Fruit fly (Drosophila melanogaster) whole organism, embryonic: ENCODE measurements around the gene Ythdc1.

Experiments
- Ada2b ChIP-seq: fragments of 200-800 bp; sonication (Bioruptor generic); IDR thresholded peaks from 2 replicates; pipeline ENCODE4 v1.3.6; 2022; ENCODE audit warnings: missing biosample characterization, missing genetic modification characterization
- Asciz ChIP-seq: fragments of 200-800 bp; sonication (Bioruptor generic); optimal IDR thresholded peaks from 2 replicates; lab custom pipeline; 2017; ENCODE audit warnings: missing biosample characterization, mild to moderate bottlenecking, missing genetic modification characterization, missing genetic modification reagents
- Atf-2 ChIP-seq: fragments of 200-800 bp; sonication (Bioruptor generic); optimal IDR thresholded peaks from 2 replicates; lab custom pipeline; 2016; ENCODE audit warnings: missing biosample characterization, missing genetic modification characterization
- CG11085 ChIP-seq: fragments of 200-800 bp; sonication (Bioruptor generic); IDR thresholded peaks from 2 replicates; pipeline ENCODE4 v1.3.6; 2022; ENCODE audit warnings: missing biosample characterization, missing genetic modification characterization
- CG11723 ChIP-seq: fragments of 200-800 bp; sonication (Bioruptor generic); optimal IDR thresholded peaks from 2 replicates; lab custom pipeline; 2017; ENCODE audit warnings: missing biosample characterization, mild to moderate bottlenecking, missing genetic modification characterization
- CG12299 ChIP-seq: fragments of 200-800 bp; sonication (Bioruptor generic); optimal IDR thresholded peaks from 2 replicates; lab custom pipeline; 2018; ENCODE audit warnings: missing biosample characterization, mild to moderate bottlenecking, missing genetic modification characterization
- CG12769 ChIP-seq: fragments of 200-800 bp; sonication (Bioruptor generic); optimal IDR thresholded peaks from 2 replicates; lab custom pipeline; 2019; ENCODE audit warnings: missing biosample characterization, mild to moderate bottlenecking, missing genetic modification characterization, moderate library complexity
- CG14965 ChIP-seq: fragments of 200-800 bp; sonication (Bioruptor generic); optimal IDR thresholded peaks from 2 replicates; lab custom pipeline; 2016; ENCODE audit warnings: missing biosample characterization, missing genetic modification characterization, borderline replicate concordance
- CG15011 ChIP-seq: fragments of 200-800 bp; sonication (Bioruptor generic); optimal IDR thresholded peaks from 3 replicates; lab custom pipeline; 2018; ENCODE audit warnings: missing biosample characterization, mild to moderate bottlenecking, missing genetic modification characterization
- CG17328 ChIP-seq: fragments of 200-800 bp; sonication (Bioruptor generic); IDR thresholded peaks from 2 replicates; pipeline ENCODE4 v1.3.6; 2022; ENCODE audit warnings: missing biosample characterization, missing genetic modification characterization
- CG17568 ChIP-seq: fragments of 200-800 bp; sonication (Bioruptor generic); optimal IDR thresholded peaks from 2 replicates; lab custom pipeline; 2018; ENCODE audit warnings: missing biosample characterization, mild to moderate bottlenecking, missing genetic modification characterization, moderate library complexity
- CG18619 ChIP-seq: fragments of 200-800 bp; sonication (Bioruptor generic); optimal IDR thresholded peaks from 3 replicates; lab custom pipeline; 2017; ENCODE audit warnings: missing biosample characterization, mild to moderate bottlenecking, missing genetic modification characterization
- CG2120 ChIP-seq: fragments of 200-800 bp; sonication (Bioruptor generic); optimal IDR thresholded peaks from 3 replicates; lab custom pipeline; 2016; ENCODE audit warnings: missing biosample characterization, missing genetic modification characterization
- CG2202 ChIP-seq: fragments of 200-800 bp; sonication (Bioruptor generic); optimal IDR thresholded peaks from 2 replicates; lab custom pipeline; 2018; ENCODE audit warnings: missing biosample characterization, mild to moderate bottlenecking, missing genetic modification characterization
- CG3065 ChIP-seq: fragments of 200-800 bp; sonication (Bioruptor generic); optimal IDR thresholded peaks from 2 replicates; lab custom pipeline; 2016; ENCODE audit warnings: missing biosample characterization, missing genetic modification characterization
- CG3726 ChIP-seq: fragments of 200-800 bp; sonication (Bioruptor generic); IDR thresholded peaks from 3 replicates; pipeline ENCODE4, ENCODE4 v1.3.6; 2022; ENCODE audit warnings: missing biosample characterization, missing genetic modification characterization
- CG5245 ChIP-seq: fragments of 200-800 bp; sonication (Bioruptor generic); optimal IDR thresholded peaks from 3 replicates; lab custom pipeline; 2016; ENCODE audit warnings: missing biosample characterization, missing genetic modification characterization
- CG7963 ChIP-seq: fragments of 200-800 bp; sonication (Bioruptor generic); IDR thresholded peaks from 3 replicates; pipeline ENCODE4 v1.3.6; 2022; ENCODE audit warnings: missing biosample characterization, missing genetic modification characterization; ENCODE audit not compliant: partially characterized antibody
- CG7987 ChIP-seq: fragments of 200-800 bp; sonication (Bioruptor generic); optimal IDR thresholded peaks from 2 replicates; lab custom pipeline; 2018; ENCODE audit warnings: missing biosample characterization, mild to moderate bottlenecking, missing genetic modification characterization, moderate library complexity
- CG8478 ChIP-seq: fragments of >200 bp; optimal IDR thresholded peaks from 2 replicates; lab custom pipeline; 2018
- Chrac-16 ChIP-seq: fragments of 200-800 bp; sonication (Bioruptor generic); optimal IDR thresholded peaks from 3 replicates; lab custom pipeline; 2016; ENCODE audit warnings: missing biosample characterization, missing genetic modification characterization
- CkIIα-i1 ChIP-seq: fragments of 200-800 bp; sonication (Bioruptor generic); IDR thresholded peaks from 2 replicates; pipeline ENCODE4 v1.3.6; 2022; ENCODE audit warnings: missing biosample characterization, missing genetic modification characterization
- Dip3 ChIP-seq: fragments of 200-800 bp; sonication (Bioruptor generic); optimal IDR thresholded peaks from 3 replicates; lab custom pipeline; 2016; ENCODE audit warnings: missing biosample characterization, missing genetic modification characterization
- Doc2 ChIP-seq: fragments of 200-800 bp; sonication (Bioruptor generic); IDR thresholded peaks from 2 replicates; pipeline ENCODE4 v1.3.6; 2022; ENCODE audit warnings: missing biosample characterization, missing genetic modification characterization
- Drgx ChIP-seq: fragments of 200-800 bp; sonication (Bioruptor generic); IDR thresholded peaks from 2 replicates; pipeline ENCODE4 v1.3.6; 2022; ENCODE audit warnings: missing biosample characterization, missing genetic modification characterization
- Hand ChIP-seq: fragments of 200-800 bp; sonication (Bioruptor generic); optimal IDR thresholded peaks from 2 replicates; lab custom pipeline; 2017; ENCODE audit warnings: mild to moderate bottlenecking, missing biosample characterization, missing genetic modification reagents, missing genetic modification characterization
- HmgD ChIP-seq: fragments of 200-800 bp; sonication (Bioruptor generic); optimal IDR thresholded peaks from 3 replicates; lab custom pipeline; 2016; ENCODE audit warnings: missing biosample characterization, missing genetic modification characterization
- Hsf ChIP-seq: fragments of 200-800 bp; sonication (Bioruptor generic); optimal IDR thresholded peaks from 3 replicates; lab custom pipeline; 2016; ENCODE audit warnings: missing biosample characterization, missing genetic modification characterization
- MESR4 ChIP-seq: fragments of 200-800 bp; sonication (Bioruptor generic); optimal IDR thresholded peaks from 2 replicates; lab custom pipeline; 2018; ENCODE audit warnings: missing biosample characterization, mild to moderate bottlenecking, missing genetic modification characterization, moderate library complexity
- Optix ChIP-seq: fragments of 200-800 bp; sonication (Bioruptor generic); IDR thresholded peaks from 3 replicates; pipeline ENCODE4 v1.3.6; 2022; ENCODE audit warnings: missing biosample characterization, missing genetic modification characterization
- Spps ChIP-seq: fragments of 200-800 bp; sonication (Bioruptor generic); optimal IDR thresholded peaks from 2 replicates; lab custom pipeline; 2018; ENCODE audit warnings: missing biosample characterization, mild to moderate bottlenecking, missing genetic modification characterization
- Sry-β ChIP-seq: fragments of 200-800 bp; sonication (Bioruptor generic); optimal IDR thresholded peaks from 2 replicates; lab custom pipeline; 2018; ENCODE audit warnings: missing biosample characterization, mild to moderate bottlenecking, missing genetic modification characterization, moderate library complexity
- Vsx1 ChIP-seq: fragments of 200-800 bp; sonication (Bioruptor generic); optimal IDR thresholded peaks from 2 replicates; lab custom pipeline; 2017; ENCODE audit warnings: missing biosample characterization, mild to moderate bottlenecking, missing genetic modification characterization, missing genetic modification reagents
- aop ChIP-seq: fragments of 200-800 bp; sonication (Bioruptor generic); IDR thresholded peaks from 2 replicates; pipeline ENCODE4 v1.3.6; 2022; ENCODE audit warnings: missing biosample characterization, missing genetic modification characterization
- ara ChIP-seq: fragments of 200-800 bp; sonication (Bioruptor generic); IDR thresholded peaks from 2 replicates; pipeline ENCODE4 v1.3.6; 2022; ENCODE audit warnings: missing biosample characterization, missing genetic modification characterization
- da ChIP-seq: fragments of 200-800 bp; sonication (Bioruptor generic); optimal IDR thresholded peaks from 2 replicates; lab custom pipeline; 2016; ENCODE audit warnings: missing biosample characterization, missing genetic modification characterization
- dysf ChIP-seq: fragments of 200-800 bp; sonication (Bioruptor generic); IDR thresholded peaks from 3 replicates; pipeline ENCODE4 v1.3.6; 2022; ENCODE audit warnings: missing biosample characterization, missing genetic modification characterization
- ewg ChIP-seq: fragments of 200-800 bp; sonication (Bioruptor generic); optimal IDR thresholded peaks from 3 replicates; lab custom pipeline; 2017; ENCODE audit warnings: mild to moderate bottlenecking, missing biosample characterization, missing genetic modification reagents, missing genetic modification characterization
- fd102C ChIP-seq: fragments of 200-800 bp; sonication (Bioruptor generic); optimal IDR thresholded peaks from 2 replicates; lab custom pipeline; 2018; ENCODE audit warnings: missing biosample characterization, mild to moderate bottlenecking, missing genetic modification characterization, moderate library complexity
- fu2 ChIP-seq: fragments of 200-800 bp; sonication (Bioruptor generic); optimal IDR thresholded peaks from 2 replicates; lab custom pipeline; 2016; ENCODE audit warnings: missing biosample characterization, missing genetic modification characterization
- h ChIP-seq: fragments of >200 bp; optimal IDR thresholded peaks from 2 replicates; lab custom pipeline; 2017
- kah ChIP-seq: fragments of 200-800 bp; sonication (Bioruptor generic); optimal IDR thresholded peaks from 2 replicates; lab custom pipeline; 2018; ENCODE audit warnings: missing biosample characterization, mild to moderate bottlenecking, missing genetic modification characterization
- lilli ChIP-seq: fragments of 200-800 bp; sonication (Bioruptor generic); optimal IDR thresholded peaks from 3 replicates; lab custom pipeline; 2016; ENCODE audit warnings: missing biosample characterization, missing genetic modification characterization
- lov ChIP-seq, 2 experiments: fragments of 200-800 bp in 1 of 2; fragments of >200 bp in 1 of 2; sonication (Bioruptor generic) in 1 of 2; IDR thresholded peaks in 1 of 2; optimal IDR thresholded peaks in 1 of 2; 2 replicates in 1 of 2; 3 replicates in 1 of 2; pipeline versions ENCODE4 v1.3.6 to Lab custom; 2017 to 2022; ENCODE audit warnings: missing biosample characterization in 1 of 2, missing genetic modification characterization in 1 of 2
- p53 ChIP-seq: fragments of 200-800 bp; sonication (Bioruptor generic); optimal IDR thresholded peaks from 2 replicates; lab custom pipeline; 2016; ENCODE audit warnings: missing biosample characterization, missing genetic modification characterization
- repo ChIP-seq: fragments of 200-800 bp; sonication (Bioruptor generic); optimal IDR thresholded peaks from 2 replicates; lab custom pipeline; 2016; ENCODE audit warnings: missing biosample characterization, missing genetic modification characterization
- schlank ChIP-seq: fragments of 200-800 bp; sonication (Bioruptor generic); optimal IDR thresholded peaks from 2 replicates; lab custom pipeline; 2018; ENCODE audit warnings: missing biosample characterization, mild to moderate bottlenecking, missing genetic modification characterization
- scrt ChIP-seq: fragments of 200-800 bp; sonication (Bioruptor generic); optimal IDR thresholded peaks from 2 replicates; lab custom pipeline; 2018; ENCODE audit warnings: missing biosample characterization, mild to moderate bottlenecking, missing genetic modification characterization, moderate library complexity
- sob ChIP-seq: fragments of 200-800 bp; sonication (Bioruptor generic); IDR thresholded peaks from 2 replicates; pipeline ENCODE4 v1.3.6; 2022; ENCODE audit warnings: missing biosample characterization, missing genetic modification characterization
- sr ChIP-seq: fragments of 200-800 bp; sonication (Bioruptor generic); IDR thresholded peaks from 3 replicates; pipeline ENCODE4 v1.3.6; 2022; ENCODE audit warnings: missing biosample characterization, missing genetic modification characterization
- tap ChIP-seq: fragments of 200-800 bp; optimal IDR thresholded peaks from 3 replicates; lab custom pipeline; 2019; ENCODE audit warnings: missing biosample characterization, mild to moderate bottlenecking, missing genetic modification characterization, moderate library complexity
- tll ChIP-seq, 2 experiments: fragments of 200-800 bp in 1 of 2; fragments of >200 bp in 1 of 2; sonication (Bioruptor generic) in 1 of 2; optimal IDR thresholded peaks; 2 replicates each; lab custom pipeline; 2017 to 2019; ENCODE audit warnings: missing biosample characterization in 2 of 2, missing genetic modification characterization in 2 of 2, mild to moderate bottlenecking in 1 of 2, moderate library complexity in 1 of 2

Ythdc1 gene

dm6 chr3L:3391871-3392270, 17.9 kb upstream of the Ythdc1 start (continued):
- TF ChIP-seq CG11085 (GFP tag; lab: Robert Waterston, UW) (no peak), repo (no peak), Atf-2 (GFP tag; lab: Kevin White, UChicago) (peak; percentile 13), CG3726 (no peak), CG18619 (no peak), CG14965 (no peak), fu2 (GFP tag; lab: Kevin White, UChicago) (no peak), scrt (no peak), Spps (tag; lab: Kevin White, UChicago) (no peak), schlank (tag; lab: Kevin White, UChicago) (no peak), Optix (GFP tag; lab: Robert Waterston, UW) (no peak), ara (GFP tag; lab: Robert Waterston, UW) (peak; percentile 46; the same call in 1 of the 2 replicates), CG17568 (GFP tag; lab: Kevin White, UChicago) (no peak), CG11723 (GFP tag; lab: Kevin White, UChicago) (no peak), sr (GFP tag; lab: Robert Waterston, UW) (no peak), Hand (GFP tag; lab: Kevin White, UChicago) (no peak), Drgx (GFP tag; lab: Robert Waterston, UW) (peak; percentile 45; the same call in 1 of the 2 replicates), HmgD (GFP tag; lab: Kevin White, UChicago) (no peak), ewg (GFP tag; lab: Kevin White, UChicago) (no peak), aop (GFP tag; lab: Robert Waterston, UW) (no peak), Hsf (GFP tag; lab: Kevin White, UChicago) (no peak), CG2202 (peak; percentile 9), MESR4 (GFP tag; lab: Kevin White, UChicago) (no peak), Sry-β (GFP tag; lab: Kevin White, UChicago) (no peak), CG15011 (GFP tag; lab: Kevin White, UChicago) (no peak), Asciz (GFP tag; lab: Kevin White, UChicago) (no peak), Vsx1 (no peak), Doc2 (GFP tag; lab: Robert Waterston, UW) (no peak), tap (tag; lab: Kevin White, UChicago) (no peak), Chrac-16 (GFP tag; lab: Kevin White, UChicago) (peak; percentile 43), fd102C (GFP tag; lab: Kevin White, UChicago) (no peak), CG2120 (GFP tag; lab: Kevin White, UChicago) (no peak), CG7963 (GFP tag; lab: Robert Waterston, UW) (no peak), lov (optimal IDR thresholded peaks at IDR 0.05; lab: Kevin White, UChicago) (no peak), lov (GFP tag; IDR thresholded peaks at IDR 0.05; lab: Robert Waterston, UW) (no peak), CG8478 (lab: Kevin White, UChicago) (no peak), Dip3 (GFP tag; lab: Kevin White, UChicago) (no peak), Ada2b (GFP tag; lab: Robert Waterston, UW) (no peak), sob (GFP tag; lab: Robert Waterston, UW) (no peak), tll (GFP tag; optimal IDR thresholded peaks at IDR 0.05; lab: Kevin White, UChicago) (no peak), CG12299 (tag; lab: Kevin White, UChicago) (no peak), p53 (no peak), CG3065 (GFP tag; lab: Kevin White, UChicago) (no peak), h (no peak), dysf (GFP tag; lab: Robert Waterston, UW) (no peak), CG12769 (no peak), kah (GFP tag; lab: Kevin White, UChicago) (no peak), CG5245 (GFP tag; lab: Kevin White, UChicago) (no peak), da (GFP tag; lab: Kevin White, UChicago) (no peak), CkIIα-i1 (GFP tag; lab: Robert Waterston, UW) (no peak), CG7987 (GFP tag; lab: Kevin White, UChicago) (no peak), CG17328 (GFP tag; lab: Robert Waterston, UW) (no peak), lilli (GFP tag; lab: Kevin White, UChicago) (no peak)
